Worm (Caenorhabditis elegans): ENCODE results near the gene unc-70.

DNA sequence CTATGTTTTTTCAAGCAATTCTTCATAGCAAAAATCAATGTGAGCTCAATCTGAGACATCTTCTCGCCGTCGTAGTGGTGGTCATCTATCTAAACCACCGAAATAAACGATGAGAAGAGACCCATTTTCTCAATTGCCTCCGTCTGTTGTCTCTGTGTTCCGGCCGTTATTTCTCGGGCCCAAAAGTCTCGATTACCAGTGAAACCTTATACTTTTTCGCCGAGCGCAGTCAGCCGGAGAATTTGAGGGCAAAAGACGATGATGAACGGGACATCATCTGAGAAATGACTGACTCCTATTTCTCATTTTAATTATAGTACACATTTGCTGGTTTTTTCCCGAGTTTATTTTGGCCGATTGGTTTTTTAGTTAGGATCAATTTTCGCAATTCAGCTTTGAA is 5.3 kb upstream of the unc-70 start:
- no peak for TF ChIP-seq tra-4 (tag; optimal IDR thresholded peaks at IDR 0.05)
- TF ChIP-seq hmg-4 (GFP tag; optimal IDR thresholded peaks at IDR 0.05) = no peak
